Fruit fly (Drosophila melanogaster) whole organism, embryonic: ENCODE measurements around the gene CG42393.

Source experiments
- CG1024 ChIP-seq: fragments of 200-800 bp; sonication (Bioruptor generic); IDR thresholded peaks from 2 replicates; pipeline ENCODE4 v1.3.6; 2022; ENCODE audit warnings: missing biosample characterization, missing genetic modification characterization
- CG10543 ChIP-seq: fragments of 200-800 bp; sonication (Bioruptor generic); optimal IDR thresholded peaks from 3 replicates; lab custom pipeline; 2017; ENCODE audit warnings: missing biosample characterization, mild to moderate bottlenecking, missing genetic modification characterization, moderate library complexity
- CG13894 ChIP-seq: fragments of 200-800 bp; sonication (Bioruptor generic); optimal IDR thresholded peaks from 3 replicates; lab custom pipeline; 2018; ENCODE audit warnings: missing biosample characterization, mild to moderate bottlenecking, missing genetic modification characterization, moderate library complexity
- CG14050 ChIP-seq: fragments of 200-800 bp; sonication (Bioruptor generic); IDR thresholded peaks from 3 replicates; pipeline ENCODE4 v1.3.6; 2022; ENCODE audit warnings: missing biosample characterization, missing genetic modification characterization
- CG1832 ChIP-seq: fragments of 200-800 bp; sonication (Bioruptor generic); optimal IDR thresholded peaks from 2 replicates; lab custom pipeline; 2017; ENCODE audit warnings: missing biosample characterization, mild to moderate bottlenecking, missing genetic modification characterization, inconsistent platforms
- CG18599 ChIP-seq: fragments of 200-800 bp; sonication (Bioruptor generic); optimal IDR thresholded peaks from 3 replicates; lab custom pipeline; 2017; ENCODE audit warnings: missing biosample characterization, missing genetic modification characterization, mild to moderate bottlenecking, moderate library complexity, missing genetic modification reagents
- CG2678 ChIP-seq: fragments of 200-800 bp; sonication (Bioruptor generic); optimal IDR thresholded peaks from 3 replicates; lab custom pipeline; 2019; ENCODE audit warnings: missing biosample characterization, mild to moderate bottlenecking, missing genetic modification characterization, moderate library complexity
- CG32532 ChIP-seq: fragments of 200-800 bp; sonication (Bioruptor generic); IDR thresholded peaks from 2 replicates; pipeline ENCODE4 v1.3.6; 2022; ENCODE audit warnings: missing biosample characterization, missing genetic modification characterization
- CG3281 ChIP-seq: fragments of 200-800 bp; sonication (Bioruptor generic); optimal IDR thresholded peaks from 3 replicates; lab custom pipeline; 2017; ENCODE audit warnings: missing biosample characterization, mild to moderate bottlenecking, missing genetic modification characterization
- CG34224 ChIP-seq: fragments of 200-800 bp; sonication (Bioruptor generic); IDR thresholded peaks from 3 replicates; pipeline ENCODE4 v1.3.6; 2022; ENCODE audit warnings: missing biosample characterization, missing genetic modification characterization; ENCODE audit not compliant: partially characterized antibody
- CG4617 ChIP-seq: fragments of 200-800 bp; sonication (Bioruptor generic); optimal IDR thresholded peaks from 3 replicates; lab custom pipeline; 2016; ENCODE audit warnings: missing biosample characterization, missing genetic modification characterization, borderline replicate concordance
- CG6689 ChIP-seq: fragments of 200-800 bp; sonication (Bioruptor generic); IDR thresholded peaks from 2 replicates; pipeline ENCODE4 v1.3.6; 2022; ENCODE audit warnings: missing biosample characterization, missing genetic modification characterization
- CG6791 ChIP-seq: fragments of 200-800 bp; sonication (Bioruptor generic); IDR thresholded peaks from 3 replicates; pipeline ENCODE4 v1.3.6; 2022; ENCODE audit warnings: missing biosample characterization, missing genetic modification characterization; ENCODE audit not compliant: partially characterized antibody
- CG6813 ChIP-seq: fragments of 200-800 bp; sonication (Bioruptor generic); optimal IDR thresholded peaks from 2 replicates; lab custom pipeline; 2017; ENCODE audit warnings: missing biosample characterization, missing genetic modification characterization, mild to moderate bottlenecking, moderate library complexity, missing genetic modification reagents
- CG8281 ChIP-seq: fragments of 200-800 bp; sonication (Bioruptor generic); optimal IDR thresholded peaks from 2 replicates; lab custom pipeline; 2018; ENCODE audit warnings: missing biosample characterization, mild to moderate bottlenecking, missing genetic modification characterization, moderate library complexity
- CG8290 ChIP-seq, 3 experiments: fragments of 200-800 bp; sonication (Bioruptor generic); optimal IDR thresholded peaks; 2 replicates each; lab custom pipeline; 2016 to 2019; ENCODE audit warnings: missing biosample characterization in 3 of 3, missing genetic modification characterization in 3 of 3, mild to moderate bottlenecking in 2 of 3, moderate library complexity in 1 of 3
- D19A ChIP-seq: fragments of 200-800 bp; optimal IDR thresholded peaks from 3 replicates; lab custom pipeline; 2019; ENCODE audit warnings: missing biosample characterization, mild to moderate bottlenecking, missing genetic modification characterization, moderate library complexity
- Deaf1 ChIP-seq: fragments of 200-800 bp; optimal IDR thresholded peaks from 3 replicates; lab custom pipeline; 2019; ENCODE audit warnings: missing biosample characterization, mild to moderate bottlenecking, missing genetic modification characterization, moderate library complexity
- HHEX ChIP-seq: fragments of 200-800 bp; sonication (Bioruptor generic); optimal IDR thresholded peaks from 3 replicates; lab custom pipeline; 2017; ENCODE audit warnings: missing biosample characterization, mild to moderate bottlenecking, missing genetic modification characterization, missing genetic modification reagents
- MBD-R2 ChIP-seq: fragments of 200-800 bp; sonication (Bioruptor generic); IDR thresholded peaks from 2 replicates; pipeline ENCODE4 v1.3.6; 2022; ENCODE audit warnings: missing biosample characterization, missing genetic modification characterization
- Med ChIP-seq: fragments of 200-800 bp; sonication (Bioruptor generic); peaks from one replicate; lab custom pipeline; 2016; ENCODE audit warnings: missing biosample characterization, missing genetic modification characterization, mild to moderate bottlenecking, inconsistent platforms, moderate library complexity
- NFAT ChIP-seq: fragments of 200-800 bp; sonication (Bioruptor generic); IDR thresholded peaks from 2 replicates; pipeline ENCODE4 v1.3.6; 2022; ENCODE audit warnings: missing biosample characterization, missing genetic modification characterization
- Pdp1 ChIP-seq, 2 experiments: fragments of 200-800 bp; sonication (Bioruptor generic); optimal IDR thresholded peaks; 3 replicates each; lab custom pipeline; 2016; ENCODE audit warnings: missing biosample characterization in 2 of 2, missing genetic modification characterization in 2 of 2, mild to moderate bottlenecking in 1 of 2, moderate library complexity in 1 of 2
- Stat92E ChIP-seq, 3 experiments: fragments of >200 bp in 2 of 3; fragments of 200-800 bp in 1 of 3; sonication (Bioruptor generic) in 1 of 3; optimal IDR thresholded peaks; 2 replicates each; lab custom pipeline; 2017 to 2019; ENCODE audit warnings: missing biosample characterization in 3 of 3, missing genetic modification characterization in 3 of 3, mild to moderate bottlenecking in 1 of 3, moderate library complexity in 1 of 3
- abd-A ChIP-seq: fragments of 200-800 bp; sonication (Bioruptor generic); optimal IDR thresholded peaks from 3 replicates; lab custom pipeline; 2019; ENCODE audit warnings: missing biosample characterization, mild to moderate bottlenecking, missing genetic modification characterization, moderate library complexity
- caup ChIP-seq: fragments of 200-800 bp; sonication (Bioruptor generic); optimal IDR thresholded peaks from 3 replicates; lab custom pipeline; 2017; ENCODE audit warnings: missing biosample characterization, mild to moderate bottlenecking, missing genetic modification characterization, moderate library complexity; ENCODE audit not compliant: severe bottlenecking
- cg ChIP-seq: fragments of 200-800 bp; sonication (Bioruptor generic); optimal IDR thresholded peaks from 3 replicates; lab custom pipeline; 2019; ENCODE audit warnings: missing biosample characterization, mild to moderate bottlenecking, missing genetic modification characterization, moderate library complexity
- cwo ChIP-seq: fragments of 200-800 bp; sonication (Bioruptor generic); optimal IDR thresholded peaks from 3 replicates; lab custom pipeline; 2017; ENCODE audit warnings: missing biosample characterization, missing genetic modification characterization, mild to moderate bottlenecking, moderate library complexity, missing genetic modification reagents
- dpn ChIP-seq, 2 experiments: fragments of 200-800 bp; sonication (Bioruptor generic); optimal IDR thresholded peaks; 3 replicates each; lab custom pipeline; 2016; ENCODE audit warnings: missing biosample characterization in 2 of 2, missing genetic modification characterization in 2 of 2
- dysf ChIP-seq: fragments of 200-800 bp; sonication (Bioruptor generic); IDR thresholded peaks from 3 replicates; pipeline ENCODE4 v1.3.6; 2022; ENCODE audit warnings: missing biosample characterization, missing genetic modification characterization
- exex ChIP-seq: fragments of 200-800 bp; sonication (Bioruptor generic); optimal IDR thresholded peaks from 4 replicates; lab custom pipeline; 2018; ENCODE audit warnings: missing biosample characterization, mild to moderate bottlenecking, missing genetic modification characterization, moderate library complexity
- gro ChIP-seq: fragments of 200-800 bp; sonication (Bioruptor generic); optimal IDR thresholded peaks from 2 replicates; lab custom pipeline; 2016; ENCODE audit warnings: missing biosample characterization, missing genetic modification characterization
- kay ChIP-seq: fragments of 200-800 bp; sonication (Bioruptor generic); optimal IDR thresholded peaks from 2 replicates; lab custom pipeline; 2016; ENCODE audit warnings: missing biosample characterization, missing genetic modification characterization
- lab ChIP-seq: fragments of 200-800 bp; sonication (Bioruptor generic); optimal IDR thresholded peaks from 3 replicates; lab custom pipeline; 2017; ENCODE audit warnings: missing biosample characterization, missing genetic modification characterization, mild to moderate bottlenecking, moderate library complexity, missing genetic modification reagents
- mirr ChIP-seq: fragments of 200-800 bp; sonication (Bioruptor generic); optimal IDR thresholded peaks from 3 replicates; lab custom pipeline; 2018; ENCODE audit warnings: missing biosample characterization, mild to moderate bottlenecking, missing genetic modification characterization
- onecut ChIP-seq: fragments of 200-800 bp; sonication (Bioruptor generic); IDR thresholded peaks from 2 replicates; pipeline ENCODE4 v1.3.6; 2022; ENCODE audit warnings: missing biosample characterization, missing genetic modification characterization
- org-1 ChIP-seq: fragments of 200-800 bp; sonication (Bioruptor generic); optimal IDR thresholded peaks from 2 replicates; lab custom pipeline; 2017; ENCODE audit warnings: missing biosample characterization, missing genetic modification characterization
- otp ChIP-seq: fragments of 200-800 bp; sonication (Bioruptor generic); IDR thresholded peaks from 3 replicates; pipeline ENCODE4, ENCODE4 v1.3.6; 2022; ENCODE audit warnings: missing biosample characterization, missing genetic modification characterization
- pita ChIP-seq: fragments of 200-800 bp; sonication (Bioruptor generic); optimal IDR thresholded peaks from 2 replicates; lab custom pipeline; 2017; ENCODE audit warnings: missing biosample characterization, mild to moderate bottlenecking, missing genetic modification characterization
- seq ChIP-seq: fragments of 200-800 bp; sonication (Bioruptor generic); IDR thresholded peaks from 2 replicates; pipeline ENCODE4 v1.3.6; 2022; ENCODE audit warnings: missing biosample characterization, missing genetic modification characterization
- sob ChIP-seq: fragments of 200-800 bp; sonication (Bioruptor generic); IDR thresholded peaks from 2 replicates; pipeline ENCODE4 v1.3.6; 2022; ENCODE audit warnings: missing biosample characterization, missing genetic modification characterization
- sqz ChIP-seq: fragments of 200-800 bp; sonication (Bioruptor generic); optimal IDR thresholded peaks from 3 replicates; lab custom pipeline; 2018; ENCODE audit warnings: missing biosample characterization, mild to moderate bottlenecking, missing genetic modification characterization
- stc ChIP-seq: fragments of 200-800 bp; sonication (Bioruptor generic); IDR thresholded peaks from 2 replicates; pipeline ENCODE4 v1.3.6; 2022; ENCODE audit warnings: missing biosample characterization, missing genetic modification characterization
- toy ChIP-seq: fragments of 200-800 bp; sonication (Bioruptor generic); IDR thresholded peaks from 2 replicates; pipeline ENCODE4 v1.3.6; 2022; ENCODE audit warnings: missing biosample characterization, missing genetic modification characterization
- vvl ChIP-seq: fragments of 200-800 bp; sonication (Bioruptor generic); IDR thresholded peaks from 2 replicates; pipeline ENCODE4 v1.3.6; 2022; ENCODE audit warnings: missing biosample characterization, missing genetic modification characterization
- zfh1 ChIP-seq: fragments of 200-800 bp; sonication (Bioruptor generic); IDR thresholded peaks from 3 replicates; pipeline ENCODE4 v1.3.6; 2022; ENCODE audit warnings: missing biosample characterization, missing genetic modification characterization

The CG42393 gene

dm6 chr3L:17995203-17996143 lies 47.1 kb upstream of the CG42393 start:
- TF ChIP-seq Med (peak; percentile 74), pita (GFP tag; lab: Kevin White, UChicago) (no peak), CG6791 (GFP tag; lab: Robert Waterston, UW) (0 out of 3 replicates have a peak, but pooled peaks have one; percentile 50), toy (GFP tag; lab: Robert Waterston, UW) (no peak), CG14050 (GFP tag; lab: Robert Waterston, UW) (no peak), mirr (GFP tag; lab: Kevin White, UChicago) (peak; percentile 45), vvl (GFP tag; lab: Robert Waterston, UW) (peak; percentile 38; the same call in 1 of the 2 replicates), CG4617 (no peak), cg (GFP tag; lab: Kevin White, UChicago) (peak; percentile 73), Deaf1 (tag; lab: Kevin White, UChicago) (peak; percentile 59), sob (GFP tag; lab: Robert Waterston, UW) (no peak), onecut (GFP tag; lab: Robert Waterston, UW) (peak; percentile 85), seq (GFP tag; lab: Robert Waterston, UW) (0 out of 2 replicates have a peak, but pooled peaks have one; percentile 11), CG8290 (GFP tag; optimal IDR thresholded peaks at IDR 0.05; lab: Kevin White, UChicago) (no peak), CG8290 (tag; optimal IDR thresholded peaks at IDR 0.05; lab: Kevin White, UChicago) (peak in 1 of 2 experiments; percentile 61), dysf (GFP tag; lab: Robert Waterston, UW) (0 out of 3 replicates have a peak, but pooled peaks have one; percentile 12), CG10543 (GFP tag; lab: Kevin White, UChicago) (peak; percentile 88), Pdp1 (GFP tag; optimal IDR thresholded peaks at IDR 0.05; lab: Kevin White, UChicago) (peak in 1 of 2 experiments; percentile 80), CG8281 (tag; lab: Kevin White, UChicago) (peak; percentile 78), CG32532 (GFP tag; lab: Robert Waterston, UW) (no peak), D19A (tag; lab: Kevin White, UChicago) (no peak), NFAT (GFP tag; lab: Robert Waterston, UW) (peak; percentile 62), MBD-R2 (GFP tag; lab: Robert Waterston, UW) (no peak), CG6689 (GFP tag; lab: Robert Waterston, UW) (no peak), CG13894 (tag; lab: Kevin White, UChicago) (peak; percentile 56), CG34224 (GFP tag; lab: Robert Waterston, UW) (peak; percentile 34; the same call in 1 of the 3 replicates), sqz (GFP tag; lab: Kevin White, UChicago) (peak; percentile 85), Stat92E (GFP tag; optimal IDR thresholded peaks at IDR 0.05; lab: Kevin White, UChicago) (peak in 1 of 3 experiments; percentile 55), exex (tag; lab: Kevin White, UChicago) (peak; percentile 65), CG18599 (GFP tag; lab: Kevin White, UChicago) (peak; percentile 29), cwo (peak; percentile 80), gro (GFP tag; lab: Kevin White, UChicago) (peak; percentile 70), abd-A (peak; percentile 84), CG1832 (peak; percentile 68), kay (peak; percentile 1), CG2678 (peak; percentile 11), caup (GFP tag; lab: Kevin White, UChicago) (peak; percentile 26), stc (GFP tag; lab: Robert Waterston, UW) (no peak), lab (GFP tag; lab: Kevin White, UChicago) (peak; percentile 28), CG6813 (GFP tag; lab: Kevin White, UChicago) (no peak), dpn (GFP tag; optimal IDR thresholded peaks at IDR 0.05; lab: Kevin White, UChicago) (peak in 1 of 2 experiments; percentile 18), CG3281 (GFP tag; lab: Kevin White, UChicago) (peak; percentile 25), zfh1 (GFP tag; lab: Robert Waterston, UW) (0 out of 3 replicates have a peak, but pooled peaks have one; percentile 26), CG1024 (no peak), HHEX (GFP tag; lab: Kevin White, UChicago) (peak; percentile 41), otp (GFP tag; lab: Robert Waterston, UW) (0 out of 3 replicates have a peak, but pooled peaks have one; percentile 20), org-1 (GFP tag; lab: Kevin White, UChicago) (no peak)
